Worm (Caenorhabditis elegans) whole organism, L1 larva: ENCODE measurements around the gene C37C3.1.

Experiments
- C04F5.9 ChIP-seq: sonication (generic microtip); optimal IDR thresholded peaks from 2 replicates; lab custom pipeline; 2016; ENCODE audit warnings: missing genetic modification characterization, missing compliant biosample characterization
- C16A3.4 ChIP-seq: fragments of 150-350 bp; optimal IDR thresholded peaks from 2 replicates; lab custom pipeline; 2014; ENCODE audit warnings: missing biosample characterization, missing genetic modification characterization
- F16B12.6 ChIP-seq: fragments of 150-350 bp; optimal IDR thresholded peaks from 2 replicates; lab custom pipeline; 2014; ENCODE audit warnings: missing biosample characterization, missing genetic modification characterization
- Y116A8C.19 ChIP-seq: sonication (generic microtip); optimal IDR thresholded peaks from 2 replicates; lab custom pipeline; 2016; ENCODE audit warnings: missing compliant biosample characterization, missing genetic modification characterization, borderline replicate concordance
- aha-1 ChIP-seq: fragments of 150-350 bp; optimal IDR thresholded peaks from 2 replicates; lab custom pipeline; 2014; ENCODE audit warnings: missing biosample characterization, missing genetic modification characterization
- aly-2 ChIP-seq: fragments of 150-350 bp; optimal IDR thresholded peaks from 2 replicates; lab custom pipeline; 2014; ENCODE audit warnings: missing biosample characterization, missing genetic modification characterization
- ama-1 ChIP-seq: fragments of 150-350 bp; optimal IDR thresholded peaks from 2 replicates; lab custom pipeline; 2014
- blmp-1 ChIP-seq: fragments of 150-350 bp; optimal IDR thresholded peaks from 2 replicates; lab custom pipeline; 2014; ENCODE audit warnings: missing biosample characterization, missing genetic modification characterization
- ceh-63 ChIP-seq: fragments of 200-800 bp; sonication (Bioruptor generic); optimal IDR thresholded peaks from 2 replicates; lab custom pipeline; 2018; ENCODE audit warnings: mild to moderate bottlenecking, missing genetic modification characterization, missing compliant biosample characterization
- ceh-8 ChIP-seq: fragments of 200-800 bp; sonication (Bioruptor generic); optimal IDR thresholded peaks from 2 replicates; lab custom pipeline; 2018; ENCODE audit warnings: mild to moderate bottlenecking, missing genetic modification characterization, moderate library complexity, missing compliant biosample characterization
- ceh-82 ChIP-seq, 3 experiments: fragments of 150-350 bp in 1 of 3; sonication (generic microtip) in 2 of 3; optimal IDR thresholded peaks; 2 replicates each; lab custom pipeline; 2014 to 2017; ENCODE audit warnings: missing biosample characterization in 3 of 3, missing genetic modification characterization in 3 of 3
- ceh-88 ChIP-seq: fragments of 200-800 bp; sonication (Bioruptor generic); IDR thresholded peaks from 2 replicates; pipeline ENCODE4 v1.3.6; 2022; ENCODE audit warnings: missing genetic modification characterization, missing compliant biosample characterization
- ceh-90 ChIP-seq: sonication (generic microtip); optimal IDR thresholded peaks from 2 replicates; lab custom pipeline; 2016; ENCODE audit warnings: missing genetic modification characterization, missing compliant biosample characterization
- dpl-1 ChIP-seq, 3 experiments: fragments of 150-350 bp in 2 of 3; sonication (generic microtip) in 1 of 3; optimal IDR thresholded peaks; 2 replicates each; lab custom pipeline; 2014 to 2017; ENCODE audit warnings: missing biosample characterization in 3 of 3, missing genetic modification characterization in 3 of 3, missing genetic modification reagents in 3 of 3
- efl-1 ChIP-seq, 4 experiments: fragments of 150-350 bp; optimal IDR thresholded peaks in 3 of 4; peaks in 1 of 4; 1 replicate in 1 of 4; 2 replicates in 3 of 4; lab custom pipeline; 2014; ENCODE audit warnings: missing biosample characterization in 2 of 4, missing genetic modification characterization in 2 of 4, missing genetic modification reagents in 2 of 4
- egl-27 ChIP-seq, 2 experiments: fragments of 150-350 bp in 1 of 2; sonication (generic microtip); optimal IDR thresholded peaks; 3 replicates each; lab custom pipeline; 2017 to 2018; ENCODE audit warnings: missing biosample characterization in 2 of 2, missing genetic modification characterization in 2 of 2, missing genetic modification reagents in 2 of 2
- elt-2 ChIP-seq: sonication (generic microtip); optimal IDR thresholded peaks from 2 replicates; lab custom pipeline; 2016; ENCODE audit warnings: missing genetic modification characterization, mild to moderate bottlenecking, inconsistent platforms, missing compliant biosample characterization, missing genetic modification reagents
- ets-5 ChIP-seq: fragments of 200-800 bp; sonication (Bioruptor generic); IDR thresholded peaks from 2 replicates; pipeline ENCODE4 v1.3.6; 2022; ENCODE audit warnings: missing genetic modification characterization, missing compliant biosample characterization
- fkh-4 ChIP-seq: sonication (generic microtip); optimal IDR thresholded peaks from 2 replicates; lab custom pipeline; 2016; ENCODE audit warnings: missing compliant biosample characterization, missing genetic modification characterization, borderline replicate concordance
- fkh-8 ChIP-seq: sonication (generic microtip); optimal IDR thresholded peaks from 2 replicates; lab custom pipeline; 2016; ENCODE audit warnings: mild to moderate bottlenecking, missing genetic modification characterization, missing compliant biosample characterization
- grh-1 ChIP-seq: fragments of 200-800 bp; sonication (Bioruptor generic); IDR thresholded peaks from 2 replicates; pipeline ENCODE4 v1.3.6; 2022; ENCODE audit warnings: missing genetic modification reagents, missing genetic modification characterization, missing compliant biosample characterization
- hlh-17 ChIP-seq: fragments of 200-800 bp; sonication (Bioruptor generic); optimal IDR thresholded peaks from 2 replicates; lab custom pipeline; 2018; ENCODE audit warnings: missing genetic modification characterization, mild to moderate bottlenecking, missing compliant biosample characterization, moderate library complexity, borderline replicate concordance
- isw-1 ChIP-seq: fragments of 200-800 bp; sonication (Bioruptor generic); IDR thresholded peaks from 2 replicates; pipeline ENCODE4 v1.3.6; 2022; ENCODE audit warnings: missing genetic modification characterization, missing compliant biosample characterization
- jun-1 ChIP-seq: fragments of 150-350 bp; optimal IDR thresholded peaks from 2 replicates; lab custom pipeline; 2014; ENCODE audit warnings: missing biosample characterization, missing genetic modification reagents, missing genetic modification characterization
- lin-13 ChIP-seq: fragments of 150-350 bp; optimal IDR thresholded peaks from 2 replicates; lab custom pipeline; 2014; ENCODE audit warnings: missing biosample characterization, missing genetic modification reagents, missing genetic modification characterization
- lin-15B ChIP-seq: fragments of 150-350 bp; sonication (generic microtip); optimal IDR thresholded peaks from 3 replicates; lab custom pipeline; 2014; ENCODE audit warnings: missing biosample characterization, missing genetic modification characterization
- lin-39 ChIP-seq: fragments of 150-350 bp; optimal IDR thresholded peaks from 2 replicates; lab custom pipeline; 2014; ENCODE audit warnings: missing biosample characterization, missing genetic modification reagents, missing genetic modification characterization
- lsy-2 ChIP-seq, 2 experiments: fragments of 150-350 bp; optimal IDR thresholded peaks; 2 replicates each; lab custom pipeline; 2014; ENCODE audit warnings: missing biosample characterization in 2 of 2, missing genetic modification characterization in 2 of 2
- mab-9 ChIP-seq: fragments of 200-800 bp; sonication (Bioruptor generic); IDR thresholded peaks from 2 replicates; pipeline ENCODE4 v1.3.6; 2022; ENCODE audit warnings: missing genetic modification reagents, missing genetic modification characterization, missing compliant biosample characterization
- mdl-1 ChIP-seq, 2 experiments: fragments of 150-350 bp; optimal IDR thresholded peaks; 2 replicates each; lab custom pipeline; 2014 to 2017; ENCODE audit warnings: missing biosample characterization in 2 of 2, missing genetic modification characterization in 2 of 2, inconsistent platforms in 1 of 2
- nhr-11 ChIP-seq: fragments of 150-350 bp; optimal IDR thresholded peaks from 2 replicates; lab custom pipeline; 2014; ENCODE audit warnings: missing biosample characterization, missing genetic modification characterization
- nhr-19 ChIP-seq: fragments of 200-800 bp; sonication (Bioruptor generic); conservative IDR thresholded peaks from 2 replicates; pipeline ENCODE4 v1.3.6; 2022; ENCODE audit warnings: missing genetic modification characterization, missing compliant biosample characterization
- nhr-28 ChIP-seq: fragments of 150-350 bp; optimal IDR thresholded peaks from 2 replicates; lab custom pipeline; 2014; ENCODE audit warnings: missing biosample characterization, missing genetic modification characterization
- nhr-47 ChIP-seq: sonication (generic microtip); optimal IDR thresholded peaks from 2 replicates; lab custom pipeline; 2016; ENCODE audit warnings: mild to moderate bottlenecking, missing genetic modification characterization, moderate library complexity, missing compliant biosample characterization
- nhr-71 ChIP-seq: sonication (generic microtip); optimal IDR thresholded peaks from 2 replicates; lab custom pipeline; 2016; ENCODE audit warnings: mild to moderate bottlenecking, missing genetic modification characterization, moderate library complexity, missing compliant biosample characterization
- nhr-76 ChIP-seq: sonication (generic microtip); optimal IDR thresholded peaks from 2 replicates; lab custom pipeline; 2017; ENCODE audit warnings: missing biosample characterization, missing genetic modification characterization
- nhr-77 ChIP-seq: fragments of 150-350 bp; optimal IDR thresholded peaks from 2 replicates; lab custom pipeline; 2014; ENCODE audit warnings: missing biosample characterization, missing genetic modification characterization
- nhr-85 ChIP-seq: sonication (generic microtip); peaks from one replicate; lab custom pipeline; 2016; ENCODE audit warnings: missing genetic modification characterization, inconsistent platforms, missing compliant biosample characterization
- nhr-90 ChIP-seq: sonication (generic microtip); optimal IDR thresholded peaks from 2 replicates; lab custom pipeline; 2016; ENCODE audit warnings: mild to moderate bottlenecking, missing genetic modification characterization, missing compliant biosample characterization; ENCODE audit not compliant: poor library complexity
- pag-3 ChIP-seq: sonication (generic microtip); optimal IDR thresholded peaks from 2 replicates; lab custom pipeline; 2017; ENCODE audit warnings: missing genetic modification characterization, mild to moderate bottlenecking, missing compliant biosample characterization, antibody characterized with exemption, borderline replicate concordance; ENCODE audit not compliant: insufficient read depth
- pax-3 ChIP-seq: fragments of 200-800 bp; sonication (Bioruptor generic); optimal IDR thresholded peaks from 2 replicates; lab custom pipeline; 2018; ENCODE audit warnings: mild to moderate bottlenecking, missing genetic modification characterization, moderate library complexity, missing compliant biosample characterization
- pqm-1 ChIP-seq: sonication (generic microtip); optimal IDR thresholded peaks from 3 replicates; lab custom pipeline; 2017; ENCODE audit warnings: missing biosample characterization, missing genetic modification characterization
- rnt-1 ChIP-seq: sonication (generic microtip); optimal IDR thresholded peaks from 2 replicates; lab custom pipeline; 2016; ENCODE audit warnings: mild to moderate bottlenecking, missing genetic modification characterization, moderate library complexity, missing compliant biosample characterization
- skn-1 ChIP-seq: fragments of 150-350 bp; optimal IDR thresholded peaks from 2 replicates; lab custom pipeline; 2014; ENCODE audit warnings: missing biosample characterization, missing genetic modification characterization
- snpc-4 ChIP-seq: fragments of 150-350 bp; optimal IDR thresholded peaks from 2 replicates; lab custom pipeline; 2014; ENCODE audit warnings: missing biosample characterization, missing genetic modification characterization
- sox-4 ChIP-seq: sonication (generic microtip); optimal IDR thresholded peaks from 2 replicates; lab custom pipeline; 2016; ENCODE audit warnings: missing genetic modification characterization, missing compliant biosample characterization
- sptf-1 ChIP-seq: fragments of 150-350 bp; optimal IDR thresholded peaks from 2 replicates; lab custom pipeline; 2014; ENCODE audit warnings: missing biosample characterization, missing genetic modification characterization
- sup-37 ChIP-seq: fragments of 200-800 bp; sonication (Bioruptor generic); optimal IDR thresholded peaks from 2 replicates; lab custom pipeline; 2018; ENCODE audit warnings: mild to moderate bottlenecking, missing genetic modification characterization, missing compliant biosample characterization
- swsn-7 ChIP-seq: sonication (generic microtip); optimal IDR thresholded peaks from 2 replicates; lab custom pipeline; 2016; ENCODE audit warnings: missing genetic modification characterization, missing compliant biosample characterization
- tlp-1 ChIP-seq: fragments of 150-350 bp; optimal IDR thresholded peaks from 2 replicates; lab custom pipeline; 2014; ENCODE audit warnings: missing biosample characterization, missing genetic modification characterization
- unc-130 ChIP-seq: fragments of 150-350 bp; optimal IDR thresholded peaks from 2 replicates; lab custom pipeline; 2017; ENCODE audit warnings: missing biosample characterization, missing genetic modification characterization, inconsistent platforms
- unc-30 ChIP-seq: sonication (generic microtip); optimal IDR thresholded peaks from 2 replicates; lab custom pipeline; 2017; ENCODE audit warnings: missing biosample characterization, missing genetic modification characterization
- unc-62 ChIP-seq: fragments of 150-350 bp; optimal IDR thresholded peaks from 2 replicates; lab custom pipeline; 2014; ENCODE audit warnings: missing biosample characterization, missing genetic modification reagents, missing genetic modification characterization
- vab-15 ChIP-seq: sonication (generic microtip); optimal IDR thresholded peaks from 2 replicates; lab custom pipeline; 2017; ENCODE audit warnings: missing genotype, mild to moderate bottlenecking, missing genetic modification characterization, missing compliant biosample characterization

C37C3.1 gene

ce11 chrV:7822655-7823054, 35.1 kb upstream of the C37C3.1 start:
- no peak for TF ChIP-seq fkh-8 (tag; lab: Kevin White, UChicago)
- TF ChIP-seq pax-3 (tag; lab: Kevin White, UChicago) = no peak
- no peak for TF ChIP-seq nhr-85 (tag; lab: Kevin White, UChicago)
- TF ChIP-seq unc-30 = no peak
- no peak for TF ChIP-seq efl-1 (optimal IDR thresholded peaks at IDR 0.05; lab: Kevin White, UChicago)
- TF ChIP-seq efl-1 (GFP tag; optimal IDR thresholded peaks at IDR 0.05 in 1 of 2; lab: Kevin White, UChicago) = no peak
- TF ChIP-seq snpc-4 (tag; lab: Kevin White, UChicago) = no peak
- TF ChIP-seq vab-15 (tag; lab: Kevin White, UChicago) = no peak
- no peak for TF ChIP-seq ets-5 (GFP tag; lab: Robert Waterston, UW)
- peak; percentile 46 for TF ChIP-seq unc-130
- peak; percentile 37 for TF ChIP-seq swsn-7
- TF ChIP-seq unc-62 (GFP tag; lab: Kevin White, UChicago) = no peak
- TF ChIP-seq nhr-47 = no peak
- no peak for TF ChIP-seq ceh-90 (tag; lab: Kevin White, UChicago)
- no peak for TF ChIP-seq fkh-4 (tag; lab: Kevin White, UChicago)
- no peak for TF ChIP-seq ceh-8 (GFP tag; lab: Kevin White, UChicago)
- TF ChIP-seq nhr-77 = no peak
- no peak for TF ChIP-seq grh-1 (GFP tag; lab: Robert Waterston, UW)
- no peak for TF ChIP-seq jun-1 (tag; lab: Kevin White, UChicago)
- TF ChIP-seq skn-1 (tag; lab: Kevin White, UChicago) = no peak
- no peak for TF ChIP-seq isw-1 (GFP tag; lab: Robert Waterston, UW)
- TF ChIP-seq lin-39 = peak; percentile 23
- no peak for TF ChIP-seq blmp-1
- TF ChIP-seq pqm-1 (tag; lab: Kevin White, UChicago) = no peak
- TF ChIP-seq tlp-1 = no peak
- TF ChIP-seq sup-37 (GFP tag; lab: Kevin White, UChicago) = no peak
- TF ChIP-seq nhr-76 = no peak
- no peak for TF ChIP-seq egl-27 (tag; optimal IDR thresholded peaks at IDR 0.05; lab: Kevin White, UChicago)
- no peak for TF ChIP-seq pag-3
- no peak for TF ChIP-seq lin-15B
- TF ChIP-seq hlh-17 (GFP tag; lab: Kevin White, UChicago) = no peak
- no peak for TF ChIP-seq dpl-1 (GFP tag; optimal IDR thresholded peaks at IDR 0.05; lab: Kevin White, UChicago)
- no peak for TF ChIP-seq aha-1 (tag; lab: Kevin White, UChicago)
- no peak for TF ChIP-seq ceh-63
- no peak for TF ChIP-seq C16A3.4
- TF ChIP-seq aly-2 (tag; lab: Kevin White, UChicago) = no peak
- TF ChIP-seq sox-4 (tag; lab: Kevin White, UChicago) = no peak
- TF ChIP-seq ceh-88 (GFP tag; lab: Robert Waterston, UW) = no peak
- TF ChIP-seq elt-2 = no peak
- TF ChIP-seq mab-9 = no peak
- no peak for TF ChIP-seq C04F5.9 (tag; lab: Kevin White, UChicago)
- no peak for TF ChIP-seq nhr-90 (tag; lab: Kevin White, UChicago)
- no peak for TF ChIP-seq F16B12.6 (tag; lab: Kevin White, UChicago)
- no peak for TF ChIP-seq sptf-1 (tag; lab: Kevin White, UChicago)
- TF ChIP-seq nhr-19 (GFP tag; lab: Robert Waterston, UW) = peak; percentile 47
- TF ChIP-seq ama-1 = no peak
- no peak for TF ChIP-seq Y116A8C.19 (tag; lab: Kevin White, UChicago)
- TF ChIP-seq rnt-1 (tag; lab: Kevin White, UChicago) = peak; percentile 80
- no peak for TF ChIP-seq ceh-82 (tag; optimal IDR thresholded peaks at IDR 0.05; lab: Kevin White, UChicago)
- no peak for TF ChIP-seq nhr-28
- peak in 1 of 2 experiments; percentile 15 for TF ChIP-seq mdl-1 (tag; optimal IDR thresholded peaks at IDR 0.05; lab: Kevin White, UChicago)
- peak; percentile 31 to 45 for TF ChIP-seq lsy-2 (tag; optimal IDR thresholded peaks at IDR 0.05; lab: Kevin White, UChicago)
- TF ChIP-seq nhr-11 = no peak
- TF ChIP-seq lin-13 (GFP tag; lab: Kevin White, UChicago) = no peak
- peak; percentile 86 for TF ChIP-seq nhr-71 (tag; lab: Kevin White, UChicago)
